Worm (Caenorhabditis elegans): Measurements from ENCODE around the gene ZK105.14.

ce11 chrV:7734909-7735308, 13.1 kb upstream of the ZK105.14 start, which contains the start of gene clic-1:
- no peak for TF ChIP-seq C34B4.2 (tag; optimal IDR thresholded peaks at IDR 0.05)
- no peak for TF ChIP-seq nhr-28 (tag; optimal IDR thresholded peaks at IDR 0.05)
- no peak for TF ChIP-seq unc-62 (GFP tag; optimal IDR thresholded peaks at IDR 0.05)
- no peak for TF ChIP-seq nhr-90 (tag; optimal IDR thresholded peaks at IDR 0.05; ENCODE audit: poor library complexity)
- TF ChIP-seq sup-37 (GFP tag; optimal IDR thresholded peaks at IDR 0.05), result no peak
- no peak for TF ChIP-seq nhr-77 (tag; optimal IDR thresholded peaks at IDR 0.05)
- peak; percentile 91 for TF ChIP-seq skn-1 (tag; optimal IDR thresholded peaks at IDR 0.05)
- no peak for TF ChIP-seq nhr-237 (tag; optimal IDR thresholded peaks at IDR 0.05)
- TF ChIP-seq dpl-1 (GFP tag; optimal IDR thresholded peaks at IDR 0.05), result peak; percentile 92 to 95 (median 93)
- no peak for TF ChIP-seq pag-3 (tag; optimal IDR thresholded peaks at IDR 0.05; ENCODE audit: borderline replicate concordance, insufficient read depth)
- TF ChIP-seq mdl-1 (tag; optimal IDR thresholded peaks at IDR 0.05), result peak in 1 of 2 experiments; percentile 67
- TF ChIP-seq ama-1 (optimal IDR thresholded peaks at IDR 0.05), result no peak
- TF ChIP-seq unc-130 (tag; optimal IDR thresholded peaks at IDR 0.05), result peak; percentile 13
- TF ChIP-seq zag-1 (tag; optimal IDR thresholded peaks at IDR 0.05), result no peak

Measured in whole organism, L1 larva.